Worm (Caenorhabditis elegans) whole organism, L2 larva: ENCODE data around the gene srv-5.
A peak's percentile ranks its signal among the peaks of the same experiment; 100 is the strongest.

ENCODE experiments used
- F13H6.1 ChIP-seq: sonication (generic microtip); optimal IDR thresholded peaks from 2 replicates; lab custom pipeline; 2016; ENCODE audit warnings: missing genetic modification characterization, missing compliant biosample characterization
- R02D3.7 ChIP-seq: fragments of 150-350 bp; optimal IDR thresholded peaks from 2 replicates; lab custom pipeline; 2014; ENCODE audit warnings: missing biosample characterization, missing genetic modification characterization
- Y55F3AM.14 ChIP-seq: fragments of 200-800 bp; sonication (Bioruptor generic); optimal IDR thresholded peaks from 2 replicates; lab custom pipeline; 2018; ENCODE audit warnings: mild to moderate bottlenecking, missing genetic modification characterization, missing compliant biosample characterization
- ZK546.5 ChIP-seq: sonication (generic microtip); optimal IDR thresholded peaks from 2 replicates; lab custom pipeline; 2017; ENCODE audit warnings: missing biosample characterization, missing genetic modification characterization
- alr-1 ChIP-seq: fragments of 150-350 bp; optimal IDR thresholded peaks from 2 replicates; lab custom pipeline; 2014; ENCODE audit warnings: missing biosample characterization, missing genetic modification characterization
- aly-2 ChIP-seq: fragments of 150-350 bp; optimal IDR thresholded peaks from 2 replicates; lab custom pipeline; 2014; ENCODE audit warnings: missing biosample characterization, missing genetic modification characterization
- ama-1 ChIP-seq: fragments of 150-350 bp; optimal IDR thresholded peaks from 2 replicates; lab custom pipeline; 2018; ENCODE audit warnings: inconsistent platforms
- blmp-1 ChIP-seq: sonication (generic microtip); optimal IDR thresholded peaks from 2 replicates; lab custom pipeline; 2017; ENCODE audit warnings: missing genetic modification characterization, mild to moderate bottlenecking, missing compliant biosample characterization, antibody characterized with exemption, moderate library complexity; ENCODE audit not compliant: insufficient read depth
- ceh-82 ChIP-seq: fragments of 150-350 bp; optimal IDR thresholded peaks from 2 replicates; lab custom pipeline; 2014; ENCODE audit warnings: missing biosample characterization, missing genetic modification characterization
- crh-2 ChIP-seq: sonication (generic microtip); optimal IDR thresholded peaks from 2 replicates; lab custom pipeline; 2017; ENCODE audit warnings: missing biosample characterization, missing genetic modification characterization
- dmd-4 ChIP-seq: sonication (generic microtip); optimal IDR thresholded peaks from 2 replicates; lab custom pipeline; 2017; ENCODE audit warnings: missing biosample characterization, missing genetic modification characterization
- egl-27 ChIP-seq: sonication (generic microtip); optimal IDR thresholded peaks from 3 replicates; lab custom pipeline; 2017; ENCODE audit warnings: missing biosample characterization, missing genetic modification reagents, missing genetic modification characterization
- elt-1 ChIP-seq: fragments of 150-350 bp; optimal IDR thresholded peaks from 2 replicates; lab custom pipeline; 2014; ENCODE audit warnings: missing biosample characterization, missing genetic modification characterization
- elt-3 ChIP-seq: sonication (generic microtip); optimal IDR thresholded peaks from 2 replicates; lab custom pipeline; 2017; ENCODE audit warnings: missing biosample characterization, missing genetic modification characterization
- fos-1 ChIP-seq: fragments of 150-350 bp; optimal IDR thresholded peaks from 2 replicates; lab custom pipeline; 2014; ENCODE audit warnings: missing biosample characterization, missing genetic modification characterization
- gmeb-1 ChIP-seq: fragments of 150-350 bp; optimal IDR thresholded peaks from 2 replicates; lab custom pipeline; 2014; ENCODE audit warnings: missing biosample characterization, missing genetic modification characterization
- lin-13 ChIP-seq: fragments of 150-350 bp; optimal IDR thresholded peaks from 2 replicates; lab custom pipeline; 2014; ENCODE audit warnings: missing biosample characterization, missing genetic modification reagents, missing genetic modification characterization
- lin-39 ChIP-seq: fragments of 150-350 bp; optimal IDR thresholded peaks from 2 replicates; lab custom pipeline; 2014; ENCODE audit warnings: missing biosample characterization, missing genetic modification reagents, missing genetic modification characterization
- lsy-2 ChIP-seq, 2 experiments: fragments of 150-350 bp in 1 of 2; sonication (generic microtip) in 1 of 2; optimal IDR thresholded peaks; 2 replicates each; lab custom pipeline; 2014 to 2017; ENCODE audit warnings: missing biosample characterization in 2 of 2, missing genetic modification characterization in 2 of 2
- mbf-1 ChIP-seq: sonication (generic microtip); optimal IDR thresholded peaks from 2 replicates; lab custom pipeline; 2017; ENCODE audit warnings: missing biosample characterization, missing genetic modification characterization
- mdl-1 ChIP-seq, 2 experiments: fragments of 150-350 bp in 1 of 2; sonication (generic microtip) in 1 of 2; optimal IDR thresholded peaks; 2 replicates each; lab custom pipeline; 2017; ENCODE audit warnings: missing biosample characterization in 2 of 2, missing genetic modification characterization in 2 of 2
- nhr-11 ChIP-seq: fragments of 150-350 bp; optimal IDR thresholded peaks from 2 replicates; lab custom pipeline; 2014; ENCODE audit warnings: missing biosample characterization, missing genetic modification characterization
- nhr-129 ChIP-seq: fragments of 150-350 bp; optimal IDR thresholded peaks from 2 replicates; lab custom pipeline; 2014; ENCODE audit warnings: missing biosample characterization, missing genetic modification characterization
- nhr-21 ChIP-seq: fragments of 150-350 bp; optimal IDR thresholded peaks from 2 replicates; lab custom pipeline; 2014; ENCODE audit warnings: missing biosample characterization, missing genetic modification characterization
- nhr-23 ChIP-seq: fragments of 150-350 bp; optimal IDR thresholded peaks from 2 replicates; lab custom pipeline; 2014; ENCODE audit warnings: missing biosample characterization, missing genetic modification reagents, missing genetic modification characterization
- nhr-237 ChIP-seq: fragments of 150-350 bp; optimal IDR thresholded peaks from 2 replicates; lab custom pipeline; 2014; ENCODE audit warnings: missing biosample characterization, missing genetic modification characterization
- nhr-25 ChIP-seq: fragments of 150-350 bp; sonication (generic microtip); optimal IDR thresholded peaks from 3 replicates; lab custom pipeline; 2014; ENCODE audit warnings: missing biosample characterization, missing genetic modification characterization
- nhr-6 ChIP-seq: fragments of 150-350 bp; optimal IDR thresholded peaks from 2 replicates; lab custom pipeline; 2014; ENCODE audit warnings: missing biosample characterization, missing genetic modification characterization
- nhr-77 ChIP-seq: fragments of 150-350 bp; optimal IDR thresholded peaks from 2 replicates; lab custom pipeline; 2014; ENCODE audit warnings: missing biosample characterization, missing genetic modification characterization
- peb-1 ChIP-seq: fragments of 150-350 bp; optimal IDR thresholded peaks from 2 replicates; lab custom pipeline; 2014; ENCODE audit warnings: missing biosample characterization, missing genetic modification characterization
- skn-1 ChIP-seq: sonication (generic microtip); optimal IDR thresholded peaks from 2 replicates; lab custom pipeline; 2017; ENCODE audit warnings: missing biosample characterization, missing genetic modification characterization
- sma-3 ChIP-seq: sonication (generic microtip); optimal IDR thresholded peaks from 2 replicates; lab custom pipeline; 2016; ENCODE audit warnings: missing genetic modification reagents, missing genetic modification characterization, missing compliant biosample characterization
- sma-9 ChIP-seq, 2 experiments: fragments of 150-350 bp in 1 of 2; sonication (generic microtip) in 1 of 2; optimal IDR thresholded peaks; 2 replicates each; lab custom pipeline; 2014 to 2016; ENCODE audit warnings: missing genetic modification characterization in 2 of 2, mild to moderate bottlenecking in 1 of 2, missing biosample characterization in 1 of 2, missing compliant biosample characterization in 1 of 2, missing genetic modification reagents in 1 of 2, moderate library complexity in 1 of 2
- unc-55 ChIP-seq: fragments of 150-350 bp; sonication (generic microtip); optimal IDR thresholded peaks from 3 replicates; lab custom pipeline; 2014; ENCODE audit warnings: missing biosample characterization, missing genetic modification reagents, missing genetic modification characterization
- unc-62 ChIP-seq: fragments of 150-350 bp; optimal IDR thresholded peaks from 2 replicates; lab custom pipeline; 2014; ENCODE audit warnings: missing biosample characterization, missing genetic modification reagents, missing genetic modification characterization
- ztf-1 ChIP-seq: fragments of 200-800 bp; sonication (Bioruptor generic); conservative IDR thresholded peaks from 2 replicates; pipeline ENCODE4 v1.3.6; 2022; ENCODE audit warnings: missing genetic modification characterization, missing compliant biosample characterization

Gene srv-5

DNA sequence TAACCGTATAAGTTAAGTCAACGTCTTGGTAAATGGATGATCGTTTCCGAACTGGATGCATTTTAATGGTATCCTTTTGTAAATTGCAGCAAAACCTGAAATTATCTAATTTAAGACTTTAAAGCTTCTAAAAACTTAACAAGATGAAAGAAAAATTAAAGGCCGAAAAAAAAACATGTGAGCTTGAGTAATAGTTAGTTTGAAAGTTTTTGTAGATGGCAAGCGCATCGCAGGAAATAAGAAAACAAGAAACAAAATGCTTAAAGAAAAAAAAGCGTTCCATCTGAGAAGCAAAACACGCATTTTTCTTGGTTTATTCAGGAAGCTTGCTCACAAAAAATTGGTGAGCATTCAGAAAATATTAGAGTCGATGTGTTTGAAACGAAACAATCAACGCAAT lies 16.4 kb upstream of the srv-5 start, which contains the start of gene rab-37:
Gene rab-37 (minus strand): TSS at position 101 of the 400 bp plus-strand sequence.
- no peak for TF ChIP-seq ztf-1 (GFP tag; lab: Robert Waterston, UW)
- TF ChIP-seq nhr-21 (tag; lab: Kevin White, UChicago): no peak
- no peak for TF ChIP-seq egl-27
- no peak for TF ChIP-seq lin-13 (GFP tag; lab: Kevin White, UChicago)
- no peak for TF ChIP-seq peb-1 (tag; lab: Kevin White, UChicago)
- no peak for TF ChIP-seq lin-39 (tag; lab: Kevin White, UChicago)
- no peak for TF ChIP-seq alr-1 (tag; lab: Kevin White, UChicago)
- TF ChIP-seq nhr-23: no peak
- TF ChIP-seq blmp-1 (tag; lab: Kevin White, UChicago): no peak
- no peak for TF ChIP-seq crh-2 (tag; lab: Kevin White, UChicago)
- TF ChIP-seq skn-1 (tag; lab: Kevin White, UChicago): no peak
- TF ChIP-seq sma-9 (GFP tag; optimal IDR thresholded peaks at IDR 0.05; lab: Kevin White, UChicago): no peak
- TF ChIP-seq sma-9 (tag; optimal IDR thresholded peaks at IDR 0.05; lab: Kevin White, UChicago): no peak
- no peak for TF ChIP-seq unc-62 (GFP tag; lab: Kevin White, UChicago)
- TF ChIP-seq mdl-1 (tag; optimal IDR thresholded peaks at IDR 0.05; lab: Kevin White, UChicago): no peak
- TF ChIP-seq dmd-4 (tag; lab: Kevin White, UChicago): no peak
- no peak for TF ChIP-seq elt-1 (tag; lab: Kevin White, UChicago)
- TF ChIP-seq gmeb-1 (tag; lab: Kevin White, UChicago): no peak
- TF ChIP-seq elt-3 (tag; lab: Kevin White, UChicago): no peak
- TF ChIP-seq ZK546.5: no peak
- no peak for TF ChIP-seq R02D3.7 (tag; lab: Kevin White, UChicago)

DNA sequence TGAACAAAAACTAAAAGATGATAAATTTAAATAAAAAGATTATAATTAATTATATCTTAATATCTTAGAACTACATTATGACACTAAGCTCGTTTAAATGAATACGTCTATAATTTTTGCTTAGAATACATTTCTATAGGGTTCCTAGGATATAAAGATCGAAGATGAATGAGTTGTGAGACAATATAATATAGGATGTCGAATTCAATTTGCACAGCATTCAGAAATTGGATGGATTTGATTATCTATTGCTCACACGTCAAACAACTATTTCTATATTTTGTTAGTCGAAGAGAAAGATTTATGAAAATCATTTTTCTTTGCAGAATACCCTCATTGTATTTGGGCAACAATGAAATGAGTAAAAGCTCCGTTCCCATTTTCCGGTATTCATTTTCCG lies 13.2 kb upstream of the srv-5 start:
- TF ChIP-seq crh-2 (tag; lab: Kevin White, UChicago) (no peak), unc-55 (GFP tag; lab: Kevin White, UChicago) (no peak), sma-9 (GFP tag; optimal IDR thresholded peaks at IDR 0.05; lab: Kevin White, UChicago) (peak; percentile 69), sma-9 (tag; optimal IDR thresholded peaks at IDR 0.05; lab: Kevin White, UChicago) (no peak), sma-3 (GFP tag; lab: Kevin White, UChicago) (no peak), nhr-237 (no peak), egl-27 (no peak)

- peak; percentile 69 for TF ChIP-seq crh-2 (tag; lab: Kevin White, UChicago)
- TF ChIP-seq mbf-1 (tag; lab: Kevin White, UChicago): no peak
- no peak for TF ChIP-seq nhr-237
- peak; percentile 15 for TF ChIP-seq sma-3 (GFP tag; lab: Kevin White, UChicago)
- TF ChIP-seq mdl-1 (tag; optimal IDR thresholded peaks at IDR 0.05; lab: Kevin White, UChicago): peak in 1 of 2 experiments; percentile 37
- TF ChIP-seq sma-9 (GFP tag; optimal IDR thresholded peaks at IDR 0.05; lab: Kevin White, UChicago): peak; percentile 66
- TF ChIP-seq sma-9 (tag; optimal IDR thresholded peaks at IDR 0.05; lab: Kevin White, UChicago): no peak
- peak; percentile 9 for TF ChIP-seq nhr-6 (tag; lab: Kevin White, UChicago)
- peak; percentile 1 for TF ChIP-seq nhr-129 (tag; lab: Kevin White, UChicago)
- TF ChIP-seq gmeb-1 (tag; lab: Kevin White, UChicago): peak; percentile 8
- TF ChIP-seq, all 48 proteins: peak for 7
These were observed 7.5 kb upstream of the srv-5 start for ce11 chrX:4244489-4245123.

ce11 chrX:4245124-4245523 lies 7.0 kb upstream of the srv-5 start:
- TF ChIP-seq aly-2 (tag; lab: Kevin White, UChicago) (no peak), sma-9 (GFP tag; optimal IDR thresholded peaks at IDR 0.05; lab: Kevin White, UChicago) (peak; percentile 76), sma-9 (tag; optimal IDR thresholded peaks at IDR 0.05; lab: Kevin White, UChicago) (no peak), fos-1 (tag; lab: Kevin White, UChicago) (peak; percentile 14), crh-2 (tag; lab: Kevin White, UChicago) (peak; percentile 75)
- TF ChIP-seq, all 48 proteins: peak for 3

ce11 chrX:4246237-4246697 lies 5.9 kb upstream of the srv-5 start:
- TF ChIP-seq unc-55 (GFP tag; lab: Kevin White, UChicago): no peak
- no peak for TF ChIP-seq nhr-77
- TF ChIP-seq ama-1: peak; percentile 78
- no peak for TF ChIP-seq lin-39 (tag; lab: Kevin White, UChicago)
- TF ChIP-seq ceh-82 (tag; lab: Kevin White, UChicago): no peak
- peak; percentile 48 for TF ChIP-seq nhr-21 (tag; lab: Kevin White, UChicago)
- no peak for TF ChIP-seq nhr-11 (tag; lab: Kevin White, UChicago)
- TF ChIP-seq nhr-25 (tag; lab: Kevin White, UChicago): no peak
- TF ChIP-seq lsy-2 (tag; optimal IDR thresholded peaks at IDR 0.05; lab: Kevin White, UChicago): peak in 1 of 2 experiments; percentile 20
- TF ChIP-seq sma-3 (GFP tag; lab: Kevin White, UChicago): no peak
- TF ChIP-seq sma-9 (GFP tag; optimal IDR thresholded peaks at IDR 0.05; lab: Kevin White, UChicago): peak; percentile 5
- TF ChIP-seq sma-9 (tag; optimal IDR thresholded peaks at IDR 0.05; lab: Kevin White, UChicago): no peak
- peak; percentile 61 for TF ChIP-seq crh-2 (tag; lab: Kevin White, UChicago)
- TF ChIP-seq gmeb-1 (tag; lab: Kevin White, UChicago): no peak
- TF ChIP-seq Y55F3AM.14 (GFP tag; lab: Kevin White, UChicago): peak; percentile 40
- TF ChIP-seq F13H6.1 (tag; lab: Kevin White, UChicago): peak; percentile 11
